Worm (Caenorhabditis elegans) whole organism, midembryonic: ENCODE measurements around the gene srt-36.
"Not testable (repeated sequence)": the region's sequence is repeated elsewhere in the genome, so short reads cannot be mapped to it uniquely, and the experiment has no call there.

Experiments
- T22C8.4 ChIP-seq: fragments of 200-800 bp; sonication (Bioruptor generic); IDR thresholded peaks from 2 replicates; pipeline ENCODE4 v1.3.6; 2022; ENCODE audit warnings: missing genetic modification characterization, missing compliant biosample characterization
- cog-1 ChIP-seq: sonication (generic microtip); optimal IDR thresholded peaks from 2 replicates; lab custom pipeline; 2016; ENCODE audit warnings: missing genetic modification characterization, missing compliant biosample characterization
- flt-1 ChIP-seq: fragments of 200-800 bp; sonication (Bioruptor generic); IDR thresholded peaks from 2 replicates; pipeline ENCODE4 v1.3.6; 2022; ENCODE audit warnings: missing genetic modification characterization, missing compliant biosample characterization
- klf-2 ChIP-seq: fragments of 200-800 bp; sonication (Bioruptor generic); conservative IDR thresholded peaks from 2 replicates; pipeline ENCODE4 v1.3.6; 2022; ENCODE audit warnings: missing genetic modification reagents, missing genetic modification characterization, missing compliant biosample characterization
- med-1 ChIP-seq: sonication (generic microtip); optimal IDR thresholded peaks from 2 replicates; lab custom pipeline; 2017; ENCODE audit warnings: missing genetic modification characterization, mild to moderate bottlenecking, missing compliant biosample characterization, antibody characterized with exemption, missing genetic modification reagents; ENCODE audit not compliant: insufficient read depth
- ref-1 ChIP-seq: fragments of 200-800 bp; sonication (Bioruptor generic); conservative IDR thresholded peaks from 2 replicates; pipeline ENCODE4 v1.3.6; 2022; ENCODE audit warnings: missing genetic modification reagents, missing genetic modification characterization, missing compliant biosample characterization
- tab-1 ChIP-seq: fragments of 200-800 bp; sonication (Bioruptor generic); IDR thresholded peaks from 2 replicates; pipeline ENCODE4 v1.3.6; 2022; ENCODE audit warnings: missing genetic modification characterization, missing compliant biosample characterization
- ztf-23 ChIP-seq: fragments of 200-800 bp; sonication (Bioruptor generic); IDR thresholded peaks from 2 replicates; pipeline ENCODE4 v1.3.6; 2022; ENCODE audit warnings: missing genetic modification reagents, missing genetic modification characterization, missing compliant biosample characterization
- ztf-29 ChIP-seq: fragments of 200-800 bp; sonication (Bioruptor generic); IDR thresholded peaks from 2 replicates; pipeline ENCODE4 v1.3.6; 2022; ENCODE audit warnings: missing genetic modification reagents, missing genetic modification characterization, missing compliant biosample characterization

srt-36 gene

DNA sequence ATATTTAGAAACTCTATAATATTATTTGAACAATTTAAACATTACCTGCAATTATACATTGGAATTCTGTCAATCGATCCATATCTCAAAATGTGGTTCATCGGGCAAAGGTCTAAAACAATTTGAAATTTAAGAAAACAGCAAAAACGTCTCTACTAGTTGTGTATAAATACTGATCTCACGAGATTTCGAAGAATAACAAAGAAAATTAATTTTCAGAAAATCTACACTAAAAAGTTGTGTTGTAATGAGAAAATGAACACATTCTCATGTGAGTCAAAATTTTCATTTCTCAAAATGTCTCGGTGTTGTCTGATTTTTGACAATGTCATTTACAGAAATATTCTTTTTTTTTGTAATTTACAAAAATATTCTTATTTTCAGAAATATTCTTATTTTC, at the start of gene srt-36:
Gene srt-36 (minus strand): TSS at position 101 of the 400 bp plus-strand sequence.
- TF ChIP-seq flt-1 (GFP tag; lab: Robert Waterston, UW); klf-2; cog-1 (tag; lab: Kevin White, UChicago): not testable (repeated sequence)

- TF ChIP-seq klf-2 (no peak), T22C8.4 (GFP tag; lab: Robert Waterston, UW) (no peak), ref-1 (GFP tag; lab: Robert Waterston, UW) (no peak), ztf-23 (no peak), flt-1 (GFP tag; lab: Robert Waterston, UW) (no peak), ztf-29 (GFP tag; lab: Robert Waterston, UW) (no peak), tab-1 (GFP tag; lab: Robert Waterston, UW) (no peak), cog-1 (tag; lab: Kevin White, UChicago) (no peak), med-1 (GFP tag; lab: Kevin White, UChicago) (no peak)
These were observed 46.9 kb upstream of the srt-36 start, which contains the start of gene srh-192 for ce11 chrV:4315057-4315456. Gene srh-192 (minus strand): TSS chrV:4315157.

DNA sequence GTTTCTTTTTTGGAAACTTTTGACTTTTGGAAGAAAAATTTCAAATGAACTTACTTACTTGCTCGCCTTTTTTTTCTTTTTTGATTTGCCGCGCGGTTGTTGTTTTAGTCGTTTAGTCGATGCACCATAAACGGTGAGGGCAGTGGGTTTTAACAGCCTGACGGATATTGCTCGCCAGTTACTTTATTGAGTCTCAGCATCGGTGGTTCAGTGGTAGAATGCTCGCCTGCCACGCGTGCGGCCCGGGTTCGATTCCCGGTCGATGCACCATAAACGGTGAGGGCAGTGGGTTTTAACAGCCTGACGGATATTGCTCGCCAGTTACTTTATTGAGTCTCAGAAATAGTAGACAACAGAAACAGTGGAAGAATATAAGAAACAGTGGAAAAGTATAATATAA, 42.3 kb upstream of the srt-36 start:
- TF ChIP-seq T22C8.4 (GFP tag; lab: Robert Waterston, UW) (0 out of 2 replicates have a peak, but pooled peaks have one; percentile 26), flt-1 (GFP tag; lab: Robert Waterston, UW) (peak; percentile 47; the same call in 1 of the 2 replicates)

DNA sequence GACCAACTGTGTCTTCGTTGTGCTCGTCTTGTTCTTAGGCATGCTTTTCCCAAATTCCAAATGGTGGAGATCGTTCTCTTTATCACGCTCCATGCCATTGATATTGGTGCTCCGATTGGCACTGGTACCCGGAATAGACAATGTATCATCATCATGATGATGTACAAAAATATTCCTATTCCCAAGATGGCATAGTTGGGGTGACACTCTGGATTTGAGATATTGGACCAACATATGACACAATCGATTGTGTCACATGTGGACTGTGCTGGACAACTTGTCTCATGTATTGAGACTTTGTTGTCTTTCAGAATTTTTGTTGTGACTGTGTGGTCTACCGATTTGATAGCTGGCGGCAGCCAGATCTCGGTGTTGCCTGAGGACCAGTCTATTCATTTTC, 36.1 kb upstream of the srt-36 start:
- TF ChIP-seq tab-1 (GFP tag; lab: Robert Waterston, UW): no peak
- TF ChIP-seq ztf-29 (GFP tag; lab: Robert Waterston, UW): no peak
- no peak for TF ChIP-seq med-1 (GFP tag; lab: Kevin White, UChicago)
- no peak for TF ChIP-seq klf-2
- TF ChIP-seq ref-1 (GFP tag; lab: Robert Waterston, UW): no peak
- no peak for TF ChIP-seq T22C8.4 (GFP tag; lab: Robert Waterston, UW)
- TF ChIP-seq cog-1 (tag; lab: Kevin White, UChicago): no peak
- no peak for TF ChIP-seq flt-1 (GFP tag; lab: Robert Waterston, UW)
- TF ChIP-seq ztf-23: no peak

DNA sequence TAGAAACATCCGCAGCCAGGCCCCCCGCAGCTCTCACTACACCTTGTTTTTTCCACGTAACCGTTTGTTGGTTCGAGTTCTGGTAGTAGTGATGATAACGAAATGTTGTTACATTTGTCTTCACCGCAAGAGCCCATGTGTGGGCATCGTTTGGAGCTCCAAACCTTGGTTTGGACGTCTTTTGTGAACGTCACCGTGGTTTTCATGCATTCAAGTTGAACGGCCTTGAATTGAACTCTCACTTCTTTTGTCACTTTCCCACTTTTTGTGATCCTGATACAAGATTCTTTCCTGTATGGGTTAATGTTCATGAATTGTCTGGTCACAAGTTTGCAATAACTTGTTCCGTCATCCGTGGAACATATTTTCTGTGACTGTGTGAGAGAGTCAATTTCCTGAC, 35.7 kb upstream of the srt-36 start:
- TF ChIP-seq flt-1 (GFP tag; lab: Robert Waterston, UW): no peak
- no peak for TF ChIP-seq ref-1 (GFP tag; lab: Robert Waterston, UW)

DNA sequence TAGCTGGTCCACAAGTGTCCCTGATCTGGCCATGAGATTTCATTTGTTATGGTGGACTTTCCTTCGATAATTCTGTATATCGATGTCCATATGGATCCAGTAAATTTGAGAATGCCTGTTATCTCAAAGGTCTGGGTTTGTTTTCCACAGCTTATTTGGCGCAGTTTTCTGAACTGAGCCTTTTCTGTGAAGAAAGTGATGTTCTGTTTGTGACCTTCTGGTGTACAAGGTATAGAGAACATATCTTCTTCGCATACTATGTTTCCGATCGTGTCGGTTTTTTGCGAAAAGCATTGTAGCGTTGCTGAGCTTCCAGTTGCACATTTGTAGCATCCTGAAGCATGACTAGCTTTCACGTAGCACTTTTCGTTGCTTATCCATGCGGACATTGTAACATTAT, 34.7 kb upstream of the srt-36 start:
- no peak for TF ChIP-seq klf-2
- TF ChIP-seq ref-1 (GFP tag; lab: Robert Waterston, UW): no peak
- no peak for TF ChIP-seq ztf-29 (GFP tag; lab: Robert Waterston, UW)
- TF ChIP-seq med-1 (GFP tag; lab: Kevin White, UChicago): no peak
- no peak for TF ChIP-seq ztf-23
- TF ChIP-seq T22C8.4 (GFP tag; lab: Robert Waterston, UW): no peak
- no peak for TF ChIP-seq flt-1 (GFP tag; lab: Robert Waterston, UW)
- no peak for TF ChIP-seq cog-1 (tag; lab: Kevin White, UChicago)
- no peak for TF ChIP-seq tab-1 (GFP tag; lab: Robert Waterston, UW)

- TF ChIP-seq ztf-23: no peak
These were observed 31.6 kb upstream of the srt-36 start, which contains the start of gene ZC132.3 for ce11 chrV:4299741-4300140. Gene ZC132.3 (minus strand): TSS chrV:4299841.

DNA sequence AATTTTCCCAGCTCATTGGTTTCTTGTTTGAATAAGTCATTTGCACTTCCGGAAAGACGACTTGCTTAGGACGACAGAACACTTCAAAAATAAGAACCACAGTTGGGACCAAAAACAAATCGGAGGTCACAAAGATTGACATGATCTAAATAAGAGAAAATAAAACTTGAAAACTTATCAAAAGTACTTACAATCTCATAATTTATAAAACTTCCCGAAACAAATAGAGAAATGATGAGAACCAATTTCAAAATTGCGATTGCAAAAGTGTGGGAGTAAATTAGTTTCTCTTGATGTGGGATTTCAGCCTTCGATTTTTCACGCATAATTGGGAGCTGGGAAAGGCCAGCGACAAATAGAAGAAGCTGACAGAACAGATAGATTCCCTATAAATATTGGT, 30.5 kb upstream of the srt-36 start, which contains the start of gene ZC132.11:
Gene ZC132.11 (minus strand): TSS at position 101 of the 400 bp plus-strand sequence.
- TF ChIP-seq tab-1 (GFP tag; lab: Robert Waterston, UW) (no peak), flt-1 (GFP tag; lab: Robert Waterston, UW) (no peak), med-1 (GFP tag; lab: Kevin White, UChicago) (no peak)

- no peak for TF ChIP-seq tab-1 (GFP tag; lab: Robert Waterston, UW)
These were observed 27.8 kb upstream of the srt-36 start, which contains the start of gene F47D2.11 for ce11 chrV:4295920-4296319. Gene F47D2.11 (minus strand): TSS chrV:4296020.

ce11 chrV:4293425-4293824, 25.3 kb upstream of the srt-36 start, which contains the start of gene srh-194:
Gene srh-194 (minus strand): TSS chrV:4293525.
- TF ChIP-seq T22C8.4 (GFP tag; lab: Robert Waterston, UW); ztf-23; ref-1 (GFP tag; lab: Robert Waterston, UW): not testable (repeated sequence)

- not testable (repeated sequence) for TF ChIP-seq ref-1 (GFP tag; lab: Robert Waterston, UW); klf-2; flt-1 (GFP tag; lab: Robert Waterston, UW)
These were observed 22.0 kb upstream of the srt-36 start, which contains the start of gene srh-193 for ce11 chrV:4290093-4290492. Gene srh-193 (minus strand): TSS chrV:4290193.

- not testable (repeated sequence) for TF ChIP-seq ztf-23; flt-1 (GFP tag; lab: Robert Waterston, UW); ref-1 (GFP tag; lab: Robert Waterston, UW)
These were observed 16.6 kb upstream of the srt-36 start, which contains the start of gene srt-19 for ce11 chrV:4284737-4285136. Gene srt-19 (plus strand): TSS chrV:4285037.
